Worm (Caenorhabditis elegans): Measurements from ENCODE around the gene ddr-2.

DNA sequence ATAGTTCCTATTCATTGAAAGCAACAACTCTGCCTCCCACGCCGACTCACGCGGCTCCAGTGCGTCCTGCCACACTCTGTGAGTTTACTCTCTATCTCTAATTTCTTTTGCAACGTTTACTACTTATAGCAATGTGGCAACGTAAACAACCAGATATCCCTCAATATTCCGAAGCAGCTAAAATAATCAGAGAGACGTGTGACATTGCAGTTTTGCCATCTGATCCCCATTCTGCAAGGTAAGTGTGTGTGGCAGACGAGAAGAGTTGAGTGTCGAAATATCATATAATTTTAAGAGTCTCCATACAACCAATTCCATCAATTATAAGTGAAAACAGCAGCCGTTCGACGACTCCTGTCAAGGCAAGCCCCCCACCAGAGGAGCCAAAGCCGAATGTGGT, 24.8 kb downstream of the ddr-2 start:
- TF ChIP-seq ceh-16 (tag; optimal IDR thresholded peaks at IDR 0.05): no peak
- no peak for TF ChIP-seq ceh-82 (tag; optimal IDR thresholded peaks at IDR 0.05)
- no peak for TF ChIP-seq ama-1 (optimal IDR thresholded peaks at IDR 0.05)
- no peak for TF ChIP-seq nhr-76 (tag; optimal IDR thresholded peaks at IDR 0.05)
- TF ChIP-seq nhr-12 (tag; optimal IDR thresholded peaks at IDR 0.05): no peak
- no peak for TF ChIP-seq unc-39 (tag; optimal IDR thresholded peaks at IDR 0.05)
- no peak for TF ChIP-seq nhr-25 (tag; optimal IDR thresholded peaks at IDR 0.05)
- no peak for TF ChIP-seq ztf-4 (tag; optimal IDR thresholded peaks at IDR 0.05)
